Fruit fly (Drosophila melanogaster): ENCODE data around the gene opm.

DNA sequence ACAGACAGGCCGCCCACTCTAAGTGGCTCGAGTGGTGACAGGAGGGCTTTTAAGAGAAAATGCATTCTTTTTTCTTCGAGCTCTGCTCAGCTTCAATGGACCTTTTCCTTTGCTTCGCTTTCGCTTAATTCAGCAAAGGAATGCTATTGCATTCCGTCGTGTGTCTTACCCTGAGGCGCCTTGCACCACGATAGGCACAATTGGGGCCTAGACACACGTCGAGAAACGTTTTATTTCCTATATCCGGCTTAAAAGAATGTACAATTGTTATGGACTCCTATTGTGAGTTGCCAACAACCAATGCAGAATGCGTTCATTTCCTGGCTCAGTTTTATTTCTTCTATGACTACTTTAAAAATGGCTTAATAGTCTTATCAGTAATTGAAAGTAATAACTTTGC lies 24.9 kb upstream of the opm start:
- TF ChIP-seq fd96Cb (tag; optimal IDR thresholded peaks at IDR 0.05): no peak
- TF ChIP-seq CG2678 (tag; optimal IDR thresholded peaks at IDR 0.05): no peak
- no peak for TF ChIP-seq CG12942 (GFP tag; optimal IDR thresholded peaks at IDR 0.05)
- no peak for TF ChIP-seq CG6854 (GFP tag; optimal IDR thresholded peaks at IDR 0.05)
- no peak for TF ChIP-seq CG14441 (GFP tag; IDR thresholded peaks at IDR 0.05)
- TF ChIP-seq nau (GFP tag; optimal IDR thresholded peaks at IDR 0.05): no peak
- TF ChIP-seq Neu2 (GFP tag; optimal IDR thresholded peaks at IDR 0.05; ENCODE audit: borderline replicate concordance): no peak
- TF ChIP-seq NK7.1 (GFP tag; optimal IDR thresholded peaks at IDR 0.05): no peak
- no peak for TF ChIP-seq CG11723 (GFP tag; optimal IDR thresholded peaks at IDR 0.05)
